Worm (Caenorhabditis elegans) whole organism, midembryonic: Measurements from ENCODE around the gene gana-1.

Source experiments
- T22C8.4 ChIP-seq: fragments of 200-800 bp; sonication (Bioruptor generic); IDR thresholded peaks from 2 replicates; pipeline ENCODE4 v1.3.6; 2022; ENCODE audit warnings: missing genetic modification characterization, missing compliant biosample characterization
- cog-1 ChIP-seq: sonication (generic microtip); optimal IDR thresholded peaks from 2 replicates; lab custom pipeline; 2016; ENCODE audit warnings: missing genetic modification characterization, missing compliant biosample characterization
- flt-1 ChIP-seq: fragments of 200-800 bp; sonication (Bioruptor generic); IDR thresholded peaks from 2 replicates; pipeline ENCODE4 v1.3.6; 2022; ENCODE audit warnings: missing genetic modification characterization, missing compliant biosample characterization
- klf-2 ChIP-seq: fragments of 200-800 bp; sonication (Bioruptor generic); conservative IDR thresholded peaks from 2 replicates; pipeline ENCODE4 v1.3.6; 2022; ENCODE audit warnings: missing genetic modification reagents, missing genetic modification characterization, missing compliant biosample characterization
- med-1 ChIP-seq: sonication (generic microtip); optimal IDR thresholded peaks from 2 replicates; lab custom pipeline; 2017; ENCODE audit warnings: missing genetic modification characterization, mild to moderate bottlenecking, missing compliant biosample characterization, antibody characterized with exemption, missing genetic modification reagents; ENCODE audit not compliant: insufficient read depth
- ref-1 ChIP-seq: fragments of 200-800 bp; sonication (Bioruptor generic); conservative IDR thresholded peaks from 2 replicates; pipeline ENCODE4 v1.3.6; 2022; ENCODE audit warnings: missing genetic modification reagents, missing genetic modification characterization, missing compliant biosample characterization
- tab-1 ChIP-seq: fragments of 200-800 bp; sonication (Bioruptor generic); IDR thresholded peaks from 2 replicates; pipeline ENCODE4 v1.3.6; 2022; ENCODE audit warnings: missing genetic modification characterization, missing compliant biosample characterization
- ztf-23 ChIP-seq: fragments of 200-800 bp; sonication (Bioruptor generic); IDR thresholded peaks from 2 replicates; pipeline ENCODE4 v1.3.6; 2022; ENCODE audit warnings: missing genetic modification reagents, missing genetic modification characterization, missing compliant biosample characterization
- ztf-29 ChIP-seq: fragments of 200-800 bp; sonication (Bioruptor generic); IDR thresholded peaks from 2 replicates; pipeline ENCODE4 v1.3.6; 2022; ENCODE audit warnings: missing genetic modification reagents, missing genetic modification characterization, missing compliant biosample characterization

Gene gana-1

ce11 chrV:12075983-12076382 lies 11.1 kb upstream of the gana-1 start:
- TF ChIP-seq ref-1 (GFP tag; lab: Robert Waterston, UW) (no peak), T22C8.4 (no peak), med-1 (GFP tag; lab: Kevin White, UChicago) (no peak), flt-1 (GFP tag; lab: Robert Waterston, UW) (no peak), klf-2 (no peak), tab-1 (GFP tag; lab: Robert Waterston, UW) (no peak), cog-1 (tag; lab: Kevin White, UChicago) (no peak), ztf-23 (GFP tag; lab: Robert Waterston, UW) (no peak), ztf-29 (GFP tag; lab: Robert Waterston, UW) (no peak)

DNA sequence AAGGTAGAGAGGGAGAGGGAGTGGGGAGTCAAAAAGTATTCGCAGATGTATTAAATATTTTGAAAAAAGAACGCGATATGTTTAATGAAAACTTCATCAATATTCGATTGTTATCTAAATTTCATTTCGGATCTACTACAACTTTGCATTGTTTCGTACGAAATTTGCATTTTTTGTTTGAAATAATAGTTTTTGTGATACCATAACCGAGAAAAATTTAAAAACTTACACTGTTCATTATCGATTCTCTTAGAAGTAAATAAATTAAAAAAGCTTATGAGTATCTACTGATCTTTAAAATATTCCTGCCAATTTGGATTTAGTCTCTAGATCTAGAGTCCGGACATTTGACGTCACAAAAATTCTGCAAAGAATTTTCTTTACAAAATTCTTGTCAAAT lies 6.8 kb upstream of the gana-1 start, which contains the start of gene R07B7.9:
TSS of gene R07B7.9 (minus strand) at position 101 of the 400 bp plus-strand sequence.
- no peak for TF ChIP-seq flt-1 (GFP tag; lab: Robert Waterston, UW)
- no peak for TF ChIP-seq ztf-29 (GFP tag; lab: Robert Waterston, UW)
- no peak for TF ChIP-seq ztf-23 (GFP tag; lab: Robert Waterston, UW)
- TF ChIP-seq ref-1 (GFP tag; lab: Robert Waterston, UW), result no peak
- no peak for TF ChIP-seq cog-1 (tag; lab: Kevin White, UChicago)
- no peak for TF ChIP-seq T22C8.4
- TF ChIP-seq tab-1 (GFP tag; lab: Robert Waterston, UW), result no peak
- TF ChIP-seq med-1 (GFP tag; lab: Kevin White, UChicago), result no peak
- TF ChIP-seq klf-2, result no peak

DNA sequence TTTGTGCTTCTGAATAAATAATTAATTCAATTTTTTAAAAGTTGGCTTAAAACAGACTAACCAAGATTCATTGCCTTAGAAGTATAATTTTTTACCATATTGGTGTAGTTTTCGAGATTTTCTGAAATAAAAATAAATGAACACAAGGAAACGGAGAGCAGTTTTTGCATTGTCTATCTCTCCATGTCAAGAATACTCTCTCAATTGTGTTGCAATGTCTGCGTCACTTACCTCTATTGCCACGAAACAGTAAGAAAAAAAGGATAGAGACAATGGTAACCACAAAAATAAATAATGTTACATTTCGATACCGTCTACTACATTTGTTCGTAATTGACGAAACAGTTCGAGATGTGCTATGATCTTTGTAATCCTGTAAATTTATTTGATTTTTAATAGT lies 4.1 kb upstream of the gana-1 start, which contains the start of gene R07B7.10:
TSS of gene R07B7.10 (plus strand) at position 285 of the 400 bp plus-strand sequence.
- TF ChIP-seq T22C8.4 (no peak), klf-2 (no peak), cog-1 (tag; lab: Kevin White, UChicago) (no peak), med-1 (GFP tag; lab: Kevin White, UChicago) (no peak), ztf-23 (GFP tag; lab: Robert Waterston, UW) (no peak), flt-1 (GFP tag; lab: Robert Waterston, UW) (no peak), tab-1 (GFP tag; lab: Robert Waterston, UW) (no peak), ref-1 (GFP tag; lab: Robert Waterston, UW) (no peak), ztf-29 (GFP tag; lab: Robert Waterston, UW) (no peak)

ce11 chrV:12084216-12084615 lies 2.8 kb upstream of the gana-1 start, which contains the start of gene R07B7.8:
TSS of gene R07B7.8 (minus strand) at chrV:12084316.
- TF ChIP-seq ref-1 (GFP tag; lab: Robert Waterston, UW) (no peak), klf-2 (no peak), flt-1 (GFP tag; lab: Robert Waterston, UW) (no peak), ztf-29 (GFP tag; lab: Robert Waterston, UW) (no peak), med-1 (GFP tag; lab: Kevin White, UChicago) (no peak)

DNA sequence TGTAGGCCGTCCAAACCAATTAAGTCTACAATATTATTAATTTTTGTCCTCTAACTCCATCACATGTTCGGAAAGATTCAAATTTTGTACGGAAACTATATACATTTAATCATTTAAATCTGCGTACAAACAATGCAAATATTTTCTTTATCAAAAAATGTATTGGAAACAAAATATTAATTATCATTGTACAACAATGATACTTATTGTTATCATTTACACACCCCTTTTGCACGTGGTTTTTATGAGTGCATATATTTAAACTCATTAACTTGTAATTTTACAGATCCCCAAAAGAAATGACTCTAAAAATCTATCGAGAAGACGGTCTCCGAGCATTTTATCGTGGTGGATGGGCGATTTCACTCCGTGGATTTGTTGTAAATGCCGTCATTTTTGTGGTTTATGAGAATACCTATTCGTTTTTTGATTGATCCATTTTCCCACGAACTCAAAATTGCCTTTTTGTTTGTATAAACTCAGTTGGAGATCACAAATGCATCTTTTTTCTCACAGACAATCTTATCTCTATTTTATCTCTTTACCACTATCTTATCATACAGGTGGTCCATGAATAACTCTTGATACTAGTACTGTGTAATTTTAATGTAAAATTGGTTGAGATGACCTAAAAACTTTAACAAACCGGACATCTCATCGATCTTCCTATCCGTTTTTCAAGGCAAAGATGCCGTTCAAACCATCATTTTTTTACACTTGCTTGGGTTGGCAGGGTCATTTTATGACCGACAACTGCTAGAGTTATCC lies 983 bp upstream of the gana-1 start:
- TF ChIP-seq klf-2, result no peak
- no peak for TF ChIP-seq cog-1 (tag; lab: Kevin White, UChicago)

DNA sequence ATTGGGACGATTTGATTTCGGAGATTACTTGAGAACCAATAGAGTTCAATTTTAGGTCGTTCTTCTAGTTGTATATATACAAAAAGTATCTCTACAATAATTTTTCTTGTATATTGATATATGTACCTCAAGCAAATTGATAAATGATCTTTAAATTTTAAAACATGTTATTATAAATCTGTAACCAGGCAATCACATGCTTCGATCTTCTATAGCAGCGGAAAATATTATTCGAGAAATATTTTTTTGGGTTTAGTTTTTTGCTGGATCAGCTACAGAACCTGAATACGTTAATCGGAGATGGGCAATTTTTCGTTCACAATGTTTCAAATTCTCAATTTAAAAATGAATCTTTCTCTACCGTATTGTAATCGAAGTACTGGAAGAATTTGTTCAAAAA lies 1.7 kb downstream of the gana-1 start, which contains the start of gene R07B7.12:
TSS of gene R07B7.12 (plus strand) at position 301 of the 400 bp plus-strand sequence.
- TF ChIP-seq ztf-29 (GFP tag; lab: Robert Waterston, UW), result no peak
- TF ChIP-seq tab-1 (GFP tag; lab: Robert Waterston, UW), result no peak
- no peak for TF ChIP-seq klf-2
- no peak for TF ChIP-seq ref-1 (GFP tag; lab: Robert Waterston, UW)
- no peak for TF ChIP-seq cog-1 (tag; lab: Kevin White, UChicago)
- TF ChIP-seq ztf-23 (GFP tag; lab: Robert Waterston, UW), result no peak
- TF ChIP-seq med-1 (GFP tag; lab: Kevin White, UChicago), result no peak

ce11 chrV:12091759-12092158 lies 4.7 kb downstream of the gana-1 start, which contains the start of gene nhr-206:
TSS of gene nhr-206 (plus strand) at chrV:12092006.
- no peak for TF ChIP-seq cog-1 (tag; lab: Kevin White, UChicago)
- TF ChIP-seq tab-1 (GFP tag; lab: Robert Waterston, UW), result no peak
- no peak for TF ChIP-seq flt-1 (GFP tag; lab: Robert Waterston, UW)
- TF ChIP-seq T22C8.4, result no peak
- TF ChIP-seq klf-2, result no peak
- TF ChIP-seq ref-1 (GFP tag; lab: Robert Waterston, UW), result no peak
- TF ChIP-seq med-1 (GFP tag; lab: Kevin White, UChicago), result no peak
- TF ChIP-seq ztf-29 (GFP tag; lab: Robert Waterston, UW), result no peak
- TF ChIP-seq ztf-23 (GFP tag; lab: Robert Waterston, UW), result no peak

DNA sequence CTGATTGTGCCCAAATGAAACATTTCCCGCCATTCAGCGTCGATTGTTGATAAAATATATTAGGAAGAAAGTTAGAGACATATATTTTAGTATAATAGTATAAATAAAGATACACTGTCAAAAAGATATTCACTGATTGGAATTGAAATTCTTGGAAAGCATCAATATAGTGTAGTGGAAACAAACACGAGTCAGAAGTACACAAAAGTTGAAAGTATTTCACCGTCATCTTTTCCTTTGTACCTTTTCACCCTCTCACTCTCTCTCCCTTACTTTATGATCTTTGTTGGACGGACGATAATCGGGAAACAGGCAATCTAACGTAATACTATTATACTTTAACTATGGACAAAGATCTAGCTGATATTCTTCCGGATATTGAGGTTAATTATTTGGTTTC lies 7.0 kb downstream of the gana-1 start, which contains the start of gene nhr-208:
TSS of gene nhr-208 (plus strand) at position 288 of the 400 bp plus-strand sequence.
- TF ChIP-seq ztf-23 (GFP tag; lab: Robert Waterston, UW), result no peak
- TF ChIP-seq flt-1 (GFP tag; lab: Robert Waterston, UW), result no peak

DNA sequence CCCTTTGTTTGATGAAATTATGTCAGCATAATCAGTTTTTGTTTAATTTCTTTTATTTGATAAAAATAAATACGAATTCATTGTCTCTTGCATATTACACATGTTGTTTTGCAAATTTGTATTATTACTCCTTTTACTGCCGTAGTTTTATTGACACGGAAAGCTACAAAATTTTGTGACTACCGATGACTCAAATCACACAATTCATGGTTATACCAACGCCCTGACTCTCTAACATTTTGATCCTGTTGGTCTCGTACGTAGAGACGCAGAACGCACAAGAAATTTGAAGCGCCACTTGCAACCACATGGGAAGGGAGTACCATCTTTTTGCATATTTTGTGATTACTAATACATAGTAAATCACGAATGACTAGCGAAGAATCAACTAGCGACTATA lies 8.8 kb downstream of the gana-1 start, which contains the start of gene nhr-207:
TSS of gene nhr-207 (plus strand) at position 282 of the 400 bp plus-strand sequence.
- TF ChIP-seq flt-1 (GFP tag; lab: Robert Waterston, UW), result no peak
- no peak for TF ChIP-seq T22C8.4
- no peak for TF ChIP-seq ztf-29 (GFP tag; lab: Robert Waterston, UW)
- no peak for TF ChIP-seq cog-1 (tag; lab: Kevin White, UChicago)
- TF ChIP-seq ztf-23 (GFP tag; lab: Robert Waterston, UW), result no peak
- TF ChIP-seq ref-1 (GFP tag; lab: Robert Waterston, UW), result no peak
- no peak for TF ChIP-seq klf-2
- no peak for TF ChIP-seq tab-1 (GFP tag; lab: Robert Waterston, UW)
- no peak for TF ChIP-seq med-1 (GFP tag; lab: Kevin White, UChicago)
